Fruit fly (Drosophila melanogaster): Measurements from ENCODE around the gene CG4572.

CG4572 gene

dm6 chr3R:19858944-19859343, 5.2 kb downstream of the CG4572 start:
- TF ChIP-seq sv (GFP tag; optimal IDR thresholded peaks at IDR 0.05) (no peak), dl (GFP tag; optimal IDR thresholded peaks at IDR 0.05; ENCODE audit: insufficient read depth in 1 of 2, partially characterized antibody in 2 of 2) (no peak), Dif (GFP tag; optimal IDR thresholded peaks at IDR 0.05; ENCODE audit: partially characterized antibody) (no peak), Hr83 (GFP tag; optimal IDR thresholded peaks at IDR 0.05; ENCODE audit: poor library complexity, severe bottlenecking) (no peak), Rel (GFP tag; optimal IDR thresholded peaks at IDR 0.05) (no peak), Rel (tag; optimal IDR thresholded peaks at IDR 0.05) (no peak), N (GFP tag; optimal IDR thresholded peaks at IDR 0.05) (no peak), woc (GFP tag; optimal IDR thresholded peaks at IDR 0.05) (no peak), Sp1 (GFP tag; optimal IDR thresholded peaks at IDR 0.05) (no peak), Myc (optimal IDR thresholded peaks at IDR 0.05) (no peak), rgr (GFP tag; optimal IDR thresholded peaks at IDR 0.05) (no peak), br (GFP tag; optimal IDR thresholded peaks at IDR 0.05) (no peak), lola (GFP tag; optimal IDR thresholded peaks at IDR 0.05) (no peak), brk (GFP tag; optimal IDR thresholded peaks at IDR 0.05) (no peak), CrebA (GFP tag; optimal IDR thresholded peaks at IDR 0.05; ENCODE audit: borderline replicate concordance) (no peak), h (GFP tag; optimal IDR thresholded peaks at IDR 0.05) (no peak)

dm6 chr3R:19858017-19858659, 6.1 kb downstream of the CG4572 start:
- TF ChIP-seq Dif (GFP tag; optimal IDR thresholded peaks at IDR 0.05; ENCODE audit: partially characterized antibody): no peak
- TF ChIP-seq rgr (GFP tag; optimal IDR thresholded peaks at IDR 0.05): peak; percentile 90
- peak; percentile 90 for TF ChIP-seq OdsH (GFP tag; optimal IDR thresholded peaks at IDR 0.05)
- no peak for TF ChIP-seq Hr78 (GFP tag; optimal IDR thresholded peaks at IDR 0.05)
- TF ChIP-seq tai (GFP tag; optimal IDR thresholded peaks at IDR 0.05): no peak
- peak; percentile 81 for TF ChIP-seq brk (GFP tag; optimal IDR thresholded peaks at IDR 0.05)
- peak; percentile 99 for TF ChIP-seq Hr83 (GFP tag; optimal IDR thresholded peaks at IDR 0.05; ENCODE audit: poor library complexity, severe bottlenecking)
- peak; percentile 90 for TF ChIP-seq Hnf4 (GFP tag; optimal IDR thresholded peaks at IDR 0.05)
- peak; percentile 67 for TF ChIP-seq Sp1 (GFP tag; optimal IDR thresholded peaks at IDR 0.05)
- peak; percentile 38 for TF ChIP-seq ey (GFP tag; optimal IDR thresholded peaks at IDR 0.05)
- TF ChIP-seq Jra (GFP tag; optimal IDR thresholded peaks at IDR 0.05): peak; percentile 81
- peak; percentile 88 for TF ChIP-seq br (GFP tag; optimal IDR thresholded peaks at IDR 0.05)
- no peak for TF ChIP-seq usp (GFP tag; optimal IDR thresholded peaks at IDR 0.05)
- TF ChIP-seq sage (GFP tag; optimal IDR thresholded peaks at IDR 0.05): peak; percentile 67
- peak; percentile 52 for TF ChIP-seq dsf (GFP tag; optimal IDR thresholded peaks at IDR 0.05; ENCODE audit: borderline replicate concordance)
- TF ChIP-seq fru (GFP tag; optimal IDR thresholded peaks at IDR 0.05): peak; percentile 74
- peak; percentile 90 for TF ChIP-seq h (GFP tag; optimal IDR thresholded peaks at IDR 0.05)
- peak; percentile 62 to 84 for TF ChIP-seq foxo (GFP tag; optimal IDR thresholded peaks at IDR 0.05)
- TF ChIP-seq Rel (GFP tag; optimal IDR thresholded peaks at IDR 0.05): peak; percentile 76
- peak; percentile 76 for TF ChIP-seq Rel (tag; optimal IDR thresholded peaks at IDR 0.05)
- peak; percentile 78 for TF ChIP-seq jim (GFP tag; optimal IDR thresholded peaks at IDR 0.05)
- TF ChIP-seq Mio (GFP tag; optimal IDR thresholded peaks at IDR 0.05): no peak
- TF ChIP-seq N (GFP tag; optimal IDR thresholded peaks at IDR 0.05): no peak
- no peak for TF ChIP-seq dl (GFP tag; optimal IDR thresholded peaks at IDR 0.05; ENCODE audit: insufficient read depth in 1 of 2, partially characterized antibody in 2 of 2)
- TF ChIP-seq CG32264 (GFP tag; optimal IDR thresholded peaks at IDR 0.05): peak; percentile 82
- TF ChIP-seq psq (GFP tag; optimal IDR thresholded peaks at IDR 0.05): peak; percentile 66
- no peak for TF ChIP-seq sv (GFP tag; optimal IDR thresholded peaks at IDR 0.05)
- TF ChIP-seq pan (optimal IDR thresholded peaks at IDR 0.05): no peak
- peak; percentile 13 for TF ChIP-seq GATAd (GFP tag; optimal IDR thresholded peaks at IDR 0.05)
- TF ChIP-seq Abd-B (GFP tag; optimal IDR thresholded peaks at IDR 0.05): no peak
- TF ChIP-seq dmrt93B (GFP tag; optimal IDR thresholded peaks at IDR 0.05): no peak
- peak; percentile 28 for TF ChIP-seq CG9705 (GFP tag; optimal IDR thresholded peaks at IDR 0.05)

- no peak for TF ChIP-seq Abd-B (GFP tag; optimal IDR thresholded peaks at IDR 0.05)
- TF ChIP-seq Rel (GFP tag; optimal IDR thresholded peaks at IDR 0.05): no peak
- peak; percentile 79 for TF ChIP-seq Rel (tag; optimal IDR thresholded peaks at IDR 0.05)
These were observed 16.5 kb downstream of the CG4572 start for dm6 chr3R:19847591-19848256.

Data from whole organism, wandering third instar larva.